Fruit fly (Drosophila melanogaster): ENCODE measurements around the gene kar.

kar gene

dm6 chr3R:12720344-12721200, 31.4 kb upstream of the kar start (continued):
- TF ChIP-seq CG34406 (GFP tag; optimal IDR thresholded peaks at IDR 0.05) (peak; percentile 24), Lpt (GFP tag; optimal IDR thresholded peaks at IDR 0.05) (no peak), Hr38 (GFP tag; optimal IDR thresholded peaks at IDR 0.05) (no peak), acj6 (GFP tag; optimal IDR thresholded peaks at IDR 0.05) (no peak), CG6854 (GFP tag; optimal IDR thresholded peaks at IDR 0.05) (no peak), Ets96B (tag; optimal IDR thresholded peaks at IDR 0.05) (peak; percentile 26), Eip93F (GFP tag; optimal IDR thresholded peaks at IDR 0.05) (no peak), Hr4 (GFP tag; optimal IDR thresholded peaks at IDR 0.05) (peak; percentile 14), CG10631 (GFP tag; optimal IDR thresholded peaks at IDR 0.05) (no peak), CG3919 (GFP tag; optimal IDR thresholded peaks at IDR 0.05) (no peak), Sox15 (GFP tag; optimal IDR thresholded peaks at IDR 0.05) (no peak), topi (GFP tag; optimal IDR thresholded peaks at IDR 0.05) (no peak), cyc (GFP tag; optimal IDR thresholded peaks at IDR 0.05) (no peak), pdm3 (GFP tag; optimal IDR thresholded peaks at IDR 0.05) (peak; percentile 21)

dm6 chr3R:12719627-12720343, 30.6 kb upstream of the kar start:
- TF ChIP-seq fd59A (GFP tag; optimal IDR thresholded peaks at IDR 0.05) (no peak), salr (GFP tag; optimal IDR thresholded peaks at IDR 0.05) (peak in 1 of 2 experiments; percentile 38), Eip78C (GFP tag) (peak; percentile 80), Hr4 (GFP tag; optimal IDR thresholded peaks at IDR 0.05) (peak; percentile 41), Smox (GFP tag; optimal IDR thresholded peaks at IDR 0.05) (peak; percentile 42), CG6163 (GFP tag; IDR thresholded peaks at IDR 0.05) (peak; percentile 62), CG11294 (GFP tag; IDR thresholded peaks at IDR 0.05) (peak; percentile 41), Hr39 (GFP tag; optimal IDR thresholded peaks at IDR 0.05) (peak; percentile 21), CG11762 (GFP tag; optimal IDR thresholded peaks at IDR 0.05; ENCODE audit: insufficient read depth) (no peak), dsx (GFP tag; optimal IDR thresholded peaks at IDR 0.05; ENCODE audit: poor library complexity, severe bottlenecking) (peak; percentile 71), CG11902 (GFP tag; optimal IDR thresholded peaks at IDR 0.05) (peak; percentile 25), Ets96B (tag; optimal IDR thresholded peaks at IDR 0.05) (peak; percentile 78), svp (GFP tag) (peak; percentile 7), CG3032 (tag; optimal IDR thresholded peaks at IDR 0.05) (peak; percentile 66), CG31627 (GFP tag; optimal IDR thresholded peaks at IDR 0.05) (peak; percentile 19), CG16779 (tag; optimal IDR thresholded peaks at IDR 0.05) (peak; percentile 71), CG3919 (GFP tag; optimal IDR thresholded peaks at IDR 0.05) (peak; percentile 63), spab (GFP tag; optimal IDR thresholded peaks at IDR 0.05) (peak; percentile 47), lz (GFP tag; optimal IDR thresholded peaks at IDR 0.05) (peak; percentile 38), Blimp-1 (GFP tag; optimal IDR thresholded peaks at IDR 0.05) (peak; percentile 44), Eip75B (GFP tag; optimal IDR thresholded peaks at IDR 0.05) (peak; percentile 39), acj6 (GFP tag; optimal IDR thresholded peaks at IDR 0.05) (peak; percentile 56), Lpt (GFP tag; optimal IDR thresholded peaks at IDR 0.05) (no peak), CG6792 (GFP tag; optimal IDR thresholded peaks at IDR 0.05) (peak; percentile 65), esn (GFP tag; optimal IDR thresholded peaks at IDR 0.05) (peak; percentile 68), Gug (GFP tag; IDR thresholded peaks at IDR 0.05) (no peak), Sox15 (GFP tag; optimal IDR thresholded peaks at IDR 0.05) (no peak), CG32006 (GFP tag; optimal IDR thresholded peaks at IDR 0.05) (peak; percentile 72), CG1621 (tag; optimal IDR thresholded peaks at IDR 0.05) (peak; percentile 13), OdsH (GFP tag; optimal IDR thresholded peaks at IDR 0.05) (peak; percentile 47), net (GFP tag; optimal IDR thresholded peaks at IDR 0.05) (peak; percentile 39), fd85E (GFP tag; optimal IDR thresholded peaks at IDR 0.05) (peak; percentile 36), CG4318 (GFP tag; optimal IDR thresholded peaks at IDR 0.05) (peak; percentile 39), CG8632 (GFP tag; optimal IDR thresholded peaks at IDR 0.05) (peak; percentile 80), eg (GFP tag; IDR thresholded peaks at IDR 0.05) (peak; percentile 50), topi (GFP tag; optimal IDR thresholded peaks at IDR 0.05) (peak; percentile 44), Ets21C (GFP tag; optimal IDR thresholded peaks at IDR 0.05) (no peak), dac (GFP tag; optimal IDR thresholded peaks at IDR 0.05) (no peak), CG9139 (GFP tag; optimal IDR thresholded peaks at IDR 0.05) (peak; percentile 22), Sox102F (GFP tag; optimal IDR thresholded peaks at IDR 0.05) (peak; percentile 53)
